Worm (Caenorhabditis elegans): ENCODE measurements around the gene rimb-1.
A peak's percentile ranks its signal among the peaks of the same experiment; 100 is the strongest.

The rimb-1 gene

DNA sequence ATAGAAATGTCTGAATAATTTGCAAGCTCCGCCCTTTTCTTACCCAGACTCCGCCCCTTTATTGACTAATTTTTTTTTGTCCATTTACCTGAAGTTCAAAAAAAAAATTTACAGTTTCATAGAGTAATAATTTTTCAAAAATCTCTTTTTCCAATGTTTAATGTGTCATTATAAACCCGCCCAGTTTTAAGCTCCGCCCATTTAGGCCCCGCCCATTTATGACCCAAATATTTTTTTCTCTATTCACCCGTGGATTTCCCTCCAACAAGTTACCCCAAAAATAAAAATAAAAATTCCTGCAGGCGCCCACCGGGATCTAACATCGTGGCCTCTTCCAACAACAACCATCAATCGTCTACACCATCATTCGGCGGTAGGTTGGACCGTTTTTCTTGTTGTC lies at the start of gene rimb-1:
Gene rimb-1, plus strand, starts transcription at position 301 of the 400 bp plus-strand sequence.
- TF ChIP-seq rnt-1 (tag; optimal IDR thresholded peaks at IDR 0.05) (no peak), lim-6 (tag; optimal IDR thresholded peaks at IDR 0.05) (no peak), pha-4 (tag; optimal IDR thresholded peaks at IDR 0.05) (no peak), sdc-2 (tag; optimal IDR thresholded peaks at IDR 0.05) (no peak), eyg-1 (tag; optimal IDR thresholded peaks at IDR 0.05) (no peak), tbx-2 (tag; optimal IDR thresholded peaks at IDR 0.05) (no peak), ceh-6 (GFP tag; optimal IDR thresholded peaks at IDR 0.05) (no peak), ztf-16 (tag; optimal IDR thresholded peaks at IDR 0.05) (no peak), K02D7.2 (tag; optimal IDR thresholded peaks at IDR 0.05) (no peak), lin-11 (tag; optimal IDR thresholded peaks at IDR 0.05) (no peak), unc-42 (tag; optimal IDR thresholded peaks at IDR 0.05) (no peak), madf-2 (tag; optimal IDR thresholded peaks at IDR 0.05) (no peak), sox-4 (tag; optimal IDR thresholded peaks at IDR 0.05) (no peak), tbx-7 (tag; optimal IDR thresholded peaks at IDR 0.05) (no peak), pat-9 (tag; optimal IDR thresholded peaks at IDR 0.05) (no peak), ceh-24 (tag; optimal IDR thresholded peaks at IDR 0.05) (no peak), ceh-45 (GFP tag; IDR thresholded peaks at IDR 0.05) (no peak), unc-86 (tag; optimal IDR thresholded peaks at IDR 0.05) (no peak)

DNA sequence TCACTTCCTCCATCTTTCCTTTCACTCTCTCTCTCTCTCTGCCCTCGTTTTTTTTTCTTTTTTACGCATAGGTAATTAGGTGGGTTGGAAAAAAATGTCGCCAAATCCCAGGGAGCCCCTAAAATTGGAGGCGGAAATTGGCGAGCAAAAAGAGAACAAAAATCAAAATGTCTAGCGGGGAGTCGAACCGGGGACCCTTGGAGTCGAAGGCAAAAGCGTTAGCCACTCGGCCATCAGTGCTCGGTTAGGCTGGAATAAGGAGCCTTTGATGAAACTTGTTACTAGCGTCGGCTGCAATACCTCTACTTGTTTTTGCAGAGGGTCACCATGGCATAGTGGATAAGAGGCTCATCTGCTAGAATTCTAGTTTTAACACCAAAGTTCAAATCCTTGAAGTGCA lies 45.1 kb upstream of the rimb-1 start:
- no peak for TF ChIP-seq ceh-30 (tag; optimal IDR thresholded peaks at IDR 0.05)
- TF ChIP-seq tbx-7 (tag; optimal IDR thresholded peaks at IDR 0.05), result no peak
- no peak for TF ChIP-seq fkh-10 (GFP tag; optimal IDR thresholded peaks at IDR 0.05)
- no peak for TF ChIP-seq rnt-1 (tag; optimal IDR thresholded peaks at IDR 0.05)
- TF ChIP-seq mec-3 (tag; optimal IDR thresholded peaks at IDR 0.05; ENCODE audit: borderline replicate concordance), result no peak
- TF ChIP-seq hlh-6 (tag; optimal IDR thresholded peaks at IDR 0.05), result no peak
- TF ChIP-seq pha-2 (tag; optimal IDR thresholded peaks at IDR 0.05), result no peak
- no peak for TF ChIP-seq ceh-22 (tag; optimal IDR thresholded peaks at IDR 0.05)
- TF ChIP-seq odd-2 (tag; optimal IDR thresholded peaks at IDR 0.05), result no peak
- TF ChIP-seq nfya-1 (tag; optimal IDR thresholded peaks at IDR 0.05), result no peak
- no peak for TF ChIP-seq ceh-24 (tag; optimal IDR thresholded peaks at IDR 0.05)
- TF ChIP-seq sdc-2 (tag; optimal IDR thresholded peaks at IDR 0.05), result no peak
- no peak for TF ChIP-seq lin-11 (tag; optimal IDR thresholded peaks at IDR 0.05)

DNA sequence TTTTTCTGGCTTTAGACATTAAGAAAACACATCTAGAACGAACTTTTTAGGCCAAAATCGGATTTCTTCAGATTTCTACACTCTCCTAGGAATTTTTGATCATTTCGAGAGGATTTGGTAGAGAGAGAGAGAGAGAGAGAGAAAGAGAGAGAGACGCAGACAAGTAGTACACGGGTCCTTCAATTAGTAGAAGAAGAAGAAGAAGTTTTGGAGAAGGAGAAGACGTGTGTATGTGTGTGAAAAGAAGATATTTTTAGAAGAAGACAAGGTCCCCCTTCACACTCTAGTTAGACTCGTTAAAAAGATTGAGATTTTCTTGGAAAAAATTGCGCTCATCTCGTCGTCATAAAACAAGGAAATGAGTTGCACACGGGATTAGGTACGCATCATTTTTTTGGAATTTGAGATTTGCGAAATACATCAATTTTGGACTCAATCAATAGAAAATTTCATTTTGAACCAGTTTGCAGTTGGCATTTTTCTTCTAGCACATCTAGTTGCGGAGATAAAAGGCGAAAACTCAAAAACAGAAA lies 44.6 kb upstream of the rimb-1 start:
- TF ChIP-seq ztf-16 (tag; optimal IDR thresholded peaks at IDR 0.05) (no peak), unc-42 (tag; optimal IDR thresholded peaks at IDR 0.05) (peak; percentile 57), K09A11.1 (tag; optimal IDR thresholded peaks at IDR 0.05; ENCODE audit: insufficient read depth) (no peak), syd-9 (tag; optimal IDR thresholded peaks at IDR 0.05) (no peak), pag-3 (tag; optimal IDR thresholded peaks at IDR 0.05; ENCODE audit: borderline replicate concordance) (no peak), Y22D7AL.16 (tag; optimal IDR thresholded peaks at IDR 0.05) (no peak), zip-5 (tag; optimal IDR thresholded peaks at IDR 0.05) (no peak)

- TF ChIP-seq syd-9 (tag; optimal IDR thresholded peaks at IDR 0.05), result no peak
- no peak for TF ChIP-seq ets-4 (tag; optimal IDR thresholded peaks at IDR 0.05)
- no peak for TF ChIP-seq ztf-16 (tag; optimal IDR thresholded peaks at IDR 0.05)
- no peak for TF ChIP-seq pax-1 (tag; optimal IDR thresholded peaks at IDR 0.05)
- no peak for TF ChIP-seq ceh-45 (GFP tag; IDR thresholded peaks at IDR 0.05)
- TF ChIP-seq che-1 (tag; optimal IDR thresholded peaks at IDR 0.05), result no peak
- no peak for TF ChIP-seq lin-11 (tag; optimal IDR thresholded peaks at IDR 0.05)
- no peak for TF ChIP-seq fkh-6 (tag; optimal IDR thresholded peaks at IDR 0.05)
- no peak for TF ChIP-seq ceh-34 (tag; optimal IDR thresholded peaks at IDR 0.05)
- no peak for TF ChIP-seq T23F11.4 (GFP tag; optimal IDR thresholded peaks at IDR 0.05)
- no peak for TF ChIP-seq odd-2 (tag; optimal IDR thresholded peaks at IDR 0.05)
- TF ChIP-seq zip-5 (tag; optimal IDR thresholded peaks at IDR 0.05), result no peak
- TF ChIP-seq unc-42 (tag; optimal IDR thresholded peaks at IDR 0.05), result no peak
- no peak for TF ChIP-seq pha-2 (tag; optimal IDR thresholded peaks at IDR 0.05)
- no peak for TF ChIP-seq unc-86 (tag; optimal IDR thresholded peaks at IDR 0.05)
Measured at ce11 chrIII:1744486-1744885, 43.6 kb upstream of the rimb-1 start.

Measured in whole organism, late embryonic.